Fruit fly (Drosophila melanogaster) S2 (cell line): Measurements from ENCODE around the gene CG10337.

Experiments used
- CG8478 ChIP-seq: fragments of >200 bp; optimal IDR thresholded peaks from 2 replicates; lab custom pipeline; 2018
- CTCF ChIP-seq, 2 experiments: fragments of >200 bp; optimal IDR thresholded peaks; 2 replicates each; lab custom pipeline; 2018

dm6 chr2L:19535234-19535633, 11.5 kb downstream of the CG10337 start, which contains the start of gene CG31697:
- no peak for TF ChIP-seq CTCF (optimal IDR thresholded peaks at IDR 0.05; lab: Kevin White, UChicago)
- no peak for TF ChIP-seq CG8478 (lab: Kevin White, UChicago)
